Worm (Caenorhabditis elegans) whole organism, dauer: ENCODE results near the gene famp-1.
"Not testable (repeated sequence)": the region's sequence is repeated elsewhere in the genome, so short reads cannot be mapped to it uniquely, and the experiment has no call there.

Experiments used
- unc-62 ChIP-seq: sonication (generic microtip); optimal IDR thresholded peaks from 2 replicates; lab custom pipeline; 2017; ENCODE audit warnings: missing biosample characterization, missing genetic modification reagents, missing genetic modification characterization

The famp-1 gene

DNA sequence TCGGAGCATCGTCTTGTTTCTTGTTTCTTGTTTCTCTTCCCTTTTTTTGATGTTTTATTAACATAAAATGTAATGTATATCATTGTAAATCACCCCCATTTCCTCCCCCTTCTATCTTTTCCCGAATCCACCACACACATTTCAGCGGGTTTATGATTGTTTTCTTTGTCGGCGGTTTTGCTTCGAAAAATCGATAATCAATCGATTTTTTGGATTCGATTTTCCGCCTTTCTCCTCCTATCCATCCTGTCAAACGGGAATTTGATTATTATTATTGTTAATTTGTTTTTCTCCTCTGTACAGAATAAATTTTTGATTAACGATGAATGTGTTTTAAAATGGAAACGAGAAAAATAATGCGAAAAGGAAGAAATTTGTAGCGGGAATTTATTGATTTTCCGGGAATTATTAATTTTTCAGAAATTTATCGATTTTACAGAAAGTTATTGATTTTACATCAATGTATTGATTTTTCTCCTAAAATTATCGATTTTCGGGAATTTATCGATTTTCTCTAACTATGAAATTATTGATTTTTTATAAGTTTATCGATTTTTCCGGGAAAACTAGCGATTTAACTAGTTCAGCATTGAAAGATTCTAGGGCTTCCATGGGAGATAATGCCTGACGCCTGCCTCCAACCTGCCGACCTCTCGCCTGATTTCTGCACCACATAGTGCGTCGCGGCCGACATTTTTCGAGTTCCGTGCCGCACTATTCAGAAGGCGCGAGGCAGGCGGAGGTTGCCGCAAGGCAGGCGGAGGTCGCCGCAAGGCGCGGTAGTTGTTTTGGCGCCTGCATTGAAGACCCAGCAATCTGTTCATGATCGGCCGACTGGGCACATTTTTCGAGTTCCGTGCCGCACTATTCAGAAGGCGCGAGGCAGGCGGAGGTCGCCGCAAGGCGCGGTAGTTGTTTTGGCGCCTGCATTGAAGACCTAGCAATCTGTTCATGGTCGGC is 26.5 kb downstream of the famp-1 start:
- TF ChIP-seq unc-62 (GFP tag; lab: Kevin White, UChicago) = no peak

DNA sequence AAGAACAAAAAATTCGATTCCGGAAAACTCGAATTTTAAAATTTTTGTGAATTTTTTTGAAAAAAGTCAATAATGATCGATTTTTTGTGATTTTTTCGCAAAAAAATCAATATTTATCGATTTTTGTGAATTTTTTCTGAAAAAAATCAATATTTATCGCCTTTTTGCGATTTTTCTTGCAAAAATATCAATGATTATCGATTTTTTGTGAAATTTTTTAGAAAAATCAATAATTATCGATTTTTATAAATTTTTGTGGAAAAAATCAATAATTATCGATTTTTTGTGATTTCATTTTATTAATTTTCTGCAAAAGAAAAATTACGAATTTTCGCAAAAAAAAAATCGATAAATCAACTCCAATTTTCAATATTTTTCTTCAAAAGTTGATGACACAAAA is 27.5 kb downstream of the famp-1 start:
- no peak for TF ChIP-seq unc-62 (GFP tag; lab: Kevin White, UChicago)

DNA sequence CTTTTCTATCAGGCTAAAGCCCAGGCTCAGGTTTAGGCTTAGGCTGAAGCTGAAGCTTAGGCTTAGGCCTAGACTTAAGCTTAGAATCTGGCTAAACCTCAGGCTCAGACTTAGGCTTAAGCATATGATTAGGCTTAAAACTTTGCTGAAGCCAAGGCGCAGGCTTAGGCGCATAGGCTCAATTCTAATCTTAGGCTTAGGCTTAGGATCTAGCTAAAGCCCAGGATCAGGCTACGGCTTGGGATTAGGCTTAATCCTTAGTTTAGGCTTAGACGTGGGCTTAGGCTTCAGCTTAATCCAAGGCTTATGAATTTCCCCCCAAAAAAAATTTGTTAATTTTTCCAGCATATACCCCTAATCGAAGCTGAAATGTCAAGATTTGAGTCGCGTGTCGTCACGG is 34.8 kb downstream of the famp-1 start:
- no peak for TF ChIP-seq unc-62 (GFP tag; lab: Kevin White, UChicago)

DNA sequence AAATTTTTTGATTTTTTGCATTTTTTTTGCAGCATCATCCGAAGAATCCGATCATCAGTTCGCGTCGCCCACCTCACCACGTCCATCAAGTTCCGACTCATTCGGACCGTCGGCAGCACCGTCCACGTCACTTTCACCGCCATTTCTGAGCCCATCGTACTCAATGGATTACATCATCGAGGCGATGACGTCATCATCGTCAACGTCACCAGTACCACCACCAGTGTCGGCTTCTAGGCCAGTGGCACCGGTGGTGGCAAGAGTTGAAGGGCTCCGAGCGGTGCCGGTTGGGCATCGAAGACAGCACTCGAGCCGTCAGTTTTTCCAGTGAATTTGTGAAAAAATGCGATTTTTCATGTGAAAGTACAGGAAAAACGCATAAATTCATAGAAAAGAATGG is 39.8 kb downstream of the famp-1 start:
- TF ChIP-seq unc-62 (GFP tag; lab: Kevin White, UChicago) = no peak

DNA sequence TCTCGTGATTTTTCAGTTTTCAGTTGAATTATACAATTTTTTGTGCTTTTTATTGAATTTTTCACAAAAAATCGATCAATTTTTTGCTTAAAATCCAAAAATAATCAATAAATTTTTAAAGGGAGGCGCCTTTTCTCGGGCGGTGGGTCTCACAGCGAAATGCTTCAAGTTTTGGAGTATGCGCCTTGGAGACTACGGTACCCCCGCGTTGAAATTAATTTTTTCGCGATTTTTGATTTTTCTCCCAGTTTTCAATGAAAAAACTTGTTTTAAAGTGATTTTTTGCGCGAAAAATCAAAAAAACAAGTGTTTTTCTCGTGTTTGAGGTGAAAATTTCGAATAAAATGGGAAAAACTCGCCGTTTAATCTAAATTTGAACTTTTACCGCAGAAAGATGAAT is 40.3 kb downstream of the famp-1 start:
- TF ChIP-seq unc-62 (GFP tag; lab: Kevin White, UChicago) = no peak

DNA sequence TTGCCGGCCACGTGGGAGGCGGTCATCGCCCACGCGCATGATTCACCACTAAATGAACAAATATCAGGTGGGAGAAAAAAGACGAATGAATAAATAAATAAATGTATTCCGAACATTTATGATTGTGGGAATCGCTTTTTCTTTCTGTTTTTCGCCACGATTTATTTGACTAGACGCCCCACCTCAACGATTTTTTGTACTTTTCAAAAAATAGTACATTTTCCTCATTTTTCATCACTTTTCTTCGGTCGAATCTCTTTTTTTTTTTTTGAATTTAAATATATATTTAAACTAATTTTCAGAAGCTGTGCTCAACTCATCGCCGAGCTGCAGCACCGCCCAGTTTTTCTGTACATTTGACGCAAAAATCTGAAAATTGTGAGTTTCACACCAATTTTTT is 40.9 kb downstream of the famp-1 start, which contains the start of gene fnip-2:
fnip-2 (plus strand) TSS at position 301 of the 400 bp plus-strand sequence.
- TF ChIP-seq unc-62 (GFP tag; lab: Kevin White, UChicago) = no peak

DNA sequence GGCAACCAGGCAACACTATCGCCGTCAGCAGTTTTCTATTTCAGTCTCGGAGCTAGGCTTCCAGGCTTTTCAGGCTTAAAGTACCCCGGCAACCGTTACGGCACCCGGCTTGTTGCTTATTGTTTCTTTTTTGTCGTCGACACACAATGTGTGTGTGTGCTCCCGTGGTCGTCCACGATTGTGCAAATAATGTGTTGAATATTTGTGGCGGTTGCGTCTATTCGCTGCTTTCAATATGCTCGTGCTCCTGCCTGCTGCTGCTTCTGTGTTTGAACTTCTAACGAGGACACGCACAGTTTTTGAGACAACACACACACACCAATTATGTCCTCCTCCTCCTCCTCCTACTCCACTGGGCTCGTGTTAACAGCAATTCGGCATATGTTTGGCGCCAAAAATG is 42.1 kb downstream of the famp-1 start:
- TF ChIP-seq unc-62 (GFP tag; lab: Kevin White, UChicago) = no peak

DNA sequence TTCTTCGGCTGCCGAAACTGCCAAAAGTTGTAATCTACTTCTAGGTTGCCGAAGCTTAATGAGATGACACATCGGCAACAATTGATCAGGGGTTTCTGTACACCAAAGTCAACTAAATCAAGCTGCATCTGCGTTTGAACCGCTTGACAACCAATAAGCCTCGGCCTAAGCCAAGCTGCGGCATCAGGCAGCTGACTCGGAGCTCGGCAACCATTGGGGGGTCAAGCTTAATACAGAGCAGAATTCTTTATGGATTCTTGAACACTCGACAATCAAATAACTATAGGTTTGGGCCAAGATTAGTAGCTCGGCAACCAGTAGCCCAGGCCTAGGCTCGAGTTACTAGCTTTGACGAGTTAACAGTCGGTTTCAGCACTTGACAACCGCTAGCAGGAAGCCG is 42.6 kb downstream of the famp-1 start:
- TF ChIP-seq unc-62 (GFP tag; lab: Kevin White, UChicago) = no peak

DNA sequence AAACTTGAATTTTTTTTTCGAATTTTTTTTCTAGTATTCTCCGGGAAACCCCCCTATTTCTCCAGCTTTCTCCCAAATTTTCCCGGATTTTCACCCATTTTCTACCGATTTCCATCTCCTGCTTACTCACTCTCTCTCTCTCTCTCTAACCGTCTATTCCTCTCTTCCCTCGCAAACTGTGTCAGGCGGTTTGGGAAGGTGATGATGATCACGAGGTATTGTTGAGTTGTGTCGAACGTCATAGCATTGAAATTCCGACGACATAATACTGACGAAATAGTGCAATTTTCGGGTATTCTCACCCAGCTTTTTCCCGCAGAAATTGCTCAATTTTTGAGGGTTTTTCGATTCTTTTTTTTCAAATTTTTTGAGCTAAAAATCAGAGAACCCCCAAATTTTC is 43.3 kb downstream of the famp-1 start:
- no peak for TF ChIP-seq unc-62 (GFP tag; lab: Kevin White, UChicago)

DNA sequence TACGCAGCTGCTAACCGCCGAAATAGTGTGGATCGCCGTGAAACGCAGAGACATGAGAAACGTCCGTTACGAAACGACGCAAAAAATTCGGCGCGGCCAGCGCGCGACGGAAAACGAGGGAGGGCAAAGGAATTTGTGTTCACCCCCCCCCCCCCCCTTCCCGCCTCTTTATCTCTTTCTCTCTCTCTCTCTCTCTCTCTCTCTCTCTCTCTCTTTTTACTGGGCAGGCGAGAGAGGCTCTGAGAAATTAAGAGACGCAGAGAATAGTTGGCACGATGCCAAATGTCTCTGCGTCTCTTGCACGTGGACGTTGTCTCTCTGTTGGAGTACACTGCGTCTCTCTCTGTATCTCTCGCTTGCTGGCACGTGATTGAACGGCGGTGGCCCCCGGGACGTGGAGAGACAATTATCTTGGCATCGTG is 44.1 kb downstream of the famp-1 start:
- no peak for TF ChIP-seq unc-62 (GFP tag; lab: Kevin White, UChicago)

DNA sequence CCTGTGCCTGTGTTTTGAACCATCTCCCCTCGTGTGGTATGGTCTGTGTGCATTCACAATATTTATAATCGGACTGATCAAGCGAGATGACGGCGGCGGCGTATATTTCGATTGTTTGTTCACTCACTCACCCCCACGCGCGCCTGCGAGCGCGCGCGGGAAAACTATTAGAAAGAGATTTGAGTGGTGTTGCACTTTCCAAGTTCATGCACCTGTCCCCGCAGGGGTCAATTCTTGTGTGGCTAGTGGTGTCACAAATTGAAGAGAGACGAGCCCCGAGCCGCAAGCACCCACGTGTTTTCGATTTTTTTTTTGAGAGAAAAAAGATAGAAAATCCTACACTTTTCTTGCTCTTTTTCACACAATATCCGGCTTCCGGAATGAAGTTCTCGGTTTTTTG is 46.2 kb downstream of the famp-1 start:
- no peak for TF ChIP-seq unc-62 (GFP tag; lab: Kevin White, UChicago)

DNA sequence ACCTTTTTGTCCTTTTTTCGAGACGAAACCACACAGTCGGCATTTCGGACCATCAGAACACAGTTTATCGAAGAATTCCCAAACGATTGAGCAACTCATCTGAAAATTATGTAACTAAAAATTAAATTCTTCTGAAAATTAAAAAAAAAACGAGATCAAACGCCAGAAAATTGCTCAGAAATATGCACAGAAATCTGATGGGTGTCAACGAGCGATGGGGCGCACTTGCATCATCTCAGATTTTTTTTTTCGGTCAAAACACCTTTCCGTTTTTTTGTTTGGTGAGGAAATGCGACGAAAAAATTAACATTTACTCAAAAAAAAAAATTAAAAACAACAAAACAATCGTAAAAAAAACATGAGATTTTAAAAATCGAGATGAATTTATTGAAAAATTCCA is 46.7 kb downstream of the famp-1 start, which contains the start of gene T04C4.3:
T04C4.3 (minus strand) TSS at position 101 of the 400 bp plus-strand sequence.
- TF ChIP-seq unc-62 (GFP tag; lab: Kevin White, UChicago) = not testable (repeated sequence)
